Worm (Caenorhabditis elegans) whole organism, late embryonic: ENCODE results near the gene Y68A4B.3.

Source experiments
- ceh-19 ChIP-seq: fragments of 200-800 bp; sonication (Bioruptor generic); optimal IDR thresholded peaks from 2 replicates; lab custom pipeline; 2018; ENCODE audit warnings: mild to moderate bottlenecking, missing genetic modification characterization, missing compliant biosample characterization
- ceh-31 ChIP-seq: sonication (generic microtip); optimal IDR thresholded peaks from 2 replicates; lab custom pipeline; 2016; ENCODE audit warnings: missing genetic modification characterization, missing compliant biosample characterization

DNA sequence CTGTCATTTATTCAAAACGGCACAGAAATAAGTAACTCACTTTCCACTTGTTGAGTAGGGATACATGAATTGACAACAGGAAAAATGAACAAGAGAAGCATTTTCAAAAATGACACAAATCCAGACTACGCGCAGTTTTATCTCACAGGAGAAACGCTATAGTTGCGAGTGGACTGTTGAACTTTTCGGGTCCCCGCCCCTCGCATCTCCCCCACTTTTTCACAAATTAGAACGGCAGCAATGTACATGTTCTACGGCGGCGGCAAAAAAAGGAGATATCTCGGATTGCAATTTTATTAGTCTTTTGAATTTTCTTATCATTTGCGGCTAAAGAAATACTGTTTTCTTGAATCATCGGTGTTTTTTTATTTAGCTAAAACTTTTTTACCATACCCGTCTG is 3.0 kb upstream of the Y68A4B.3 start, which contains the start of gene clec-242:
- TF ChIP-seq ceh-31 (tag; lab: Kevin White, UChicago): no peak
- no peak for TF ChIP-seq ceh-19 (GFP tag; lab: Kevin White, UChicago)
